In genomic region chr3R:4649880-4650493, dm6 we compare ENCODE assay signal across 1 fruit fly cellular context.
TF ChIP-seq lines count a peak whose summit lies in the region.

No protein-coding gene starts in this region.

TF ChIP-seq in whole organism, embryonic, 481 proteins besides CTCF, POLR2A, EP300 and RAD21 (continued from another document):
- TF ChIP-seq tll (GFP tag; optimal IDR thresholded peaks at IDR 0.05; lab: Kevin White, UChicago) (no peak), lola (GFP tag; optimal IDR thresholded peaks at IDR 0.05; lab: Kevin White, UChicago) (no peak), so (GFP tag; IDR thresholded peaks at IDR 0.05; lab: Robert Waterston, UW) (no peak), cas (GFP tag; IDR thresholded peaks at IDR 0.05; lab: Robert Waterston, UW) (no peak), B-H1 (GFP tag; IDR thresholded peaks at IDR 0.05; lab: Robert Waterston, UW) (no peak), Xrp1 (GFP tag; IDR thresholded peaks at IDR 0.05; lab: Robert Waterston, UW) (no peak), gsb (GFP tag; IDR thresholded peaks at IDR 0.05; lab: Robert Waterston, UW) (no peak), salm (tag; optimal IDR thresholded peaks at IDR 0.05; lab: Kevin White, UChicago) (no peak), wek (GFP tag; optimal IDR thresholded peaks at IDR 0.05; lab: Kevin White, UChicago) (no peak), CG4404 (GFP tag; IDR thresholded peaks at IDR 0.05; lab: Robert Waterston, UW) (no peak), sens (GFP tag; lab: Kevin White, UChicago) (no peak), onecut (GFP tag; IDR thresholded peaks at IDR 0.05; lab: Robert Waterston, UW) (no peak), CG3726 (GFP tag; IDR thresholded peaks at IDR 0.05; lab: Robert Waterston, UW) (0 out of 3 replicates have a peak, but pooled peaks have one; percentile 49), Side (GFP tag; optimal IDR thresholded peaks at IDR 0.05; lab: Kevin White, UChicago) (no peak), CG9797 (GFP tag; optimal IDR thresholded peaks at IDR 0.05; lab: Kevin White, UChicago) (no peak), gem (tag; optimal IDR thresholded peaks at IDR 0.05; lab: Kevin White, UChicago) (no peak), CG17829 (tag; optimal IDR thresholded peaks at IDR 0.05; lab: Kevin White, UChicago) (no peak), Stat92E (GFP tag; optimal IDR thresholded peaks at IDR 0.05; lab: Kevin White, UChicago) (no peak), psq (GFP tag; optimal IDR thresholded peaks at IDR 0.05; lab: Kevin White, UChicago) (peak; percentile 88), Dp (GFP tag; optimal IDR thresholded peaks at IDR 0.05; lab: Kevin White, UChicago) (no peak), ap (GFP tag; IDR thresholded peaks at IDR 0.05; lab: Robert Waterston, UW) (no peak), CG30403 (GFP tag; optimal IDR thresholded peaks at IDR 0.05; lab: Kevin White, UChicago) (no peak), YL-1 (GFP tag; optimal IDR thresholded peaks at IDR 0.05; lab: Kevin White, UChicago) (peak; percentile 4), Rfx (GFP tag; IDR thresholded peaks at IDR 0.05; lab: Robert Waterston, UW) (peak; percentile 16; the same call in 1 of the 2 replicates), gro (GFP tag; optimal IDR thresholded peaks at IDR 0.05; lab: Kevin White, UChicago) (no peak), Vsx1 (GFP tag; optimal IDR thresholded peaks at IDR 0.05; lab: Kevin White, UChicago) (no peak), inv (GFP tag; IDR thresholded peaks at IDR 0.05; lab: Robert Waterston, UW; ENCODE audit: partially characterized antibody) (no peak), zen2 (GFP tag; IDR thresholded peaks at IDR 0.05; lab: Robert Waterston, UW; ENCODE audit: partially characterized antibody) (no peak), CG12236 (GFP tag; optimal IDR thresholded peaks at IDR 0.05; lab: Kevin White, UChicago) (no peak), Med (GFP tag; lab: Kevin White, UChicago) (peak; percentile 18), Bdp1 (GFP tag; optimal IDR thresholded peaks at IDR 0.05; lab: Kevin White, UChicago) (no peak), stc (GFP tag; IDR thresholded peaks at IDR 0.05; lab: Robert Waterston, UW) (no peak), sna (GFP tag; IDR thresholded peaks at IDR 0.05; lab: Robert Waterston, UW; ENCODE audit: partially characterized antibody) (no peak), z (GFP tag; IDR thresholded peaks at IDR 0.05; lab: Robert Waterston, UW) (no peak), Trl (optimal IDR thresholded peaks at IDR 0.05; lab: Kevin White, UChicago) (no peak), Trl (GFP tag; optimal IDR thresholded peaks at IDR 0.05; lab: Kevin White, UChicago) (no peak), CG8478 (optimal IDR thresholded peaks at IDR 0.05; lab: Kevin White, UChicago) (peak; percentile 48), pum (GFP tag; optimal IDR thresholded peaks at IDR 0.05; lab: Kevin White, UChicago) (no peak), CG31224 (GFP tag; IDR thresholded peaks at IDR 0.05; lab: Robert Waterston, UW) (no peak), al (GFP tag; IDR thresholded peaks at IDR 0.05; lab: Robert Waterston, UW) (no peak), CG11398 (GFP tag; optimal IDR thresholded peaks at IDR 0.05; lab: Kevin White, UChicago) (no peak), CG8281 (tag; optimal IDR thresholded peaks at IDR 0.05; lab: Kevin White, UChicago) (no peak), CG9932 (GFP tag; IDR thresholded peaks at IDR 0.05; lab: Robert Waterston, UW) (no peak), CG15073 (GFP tag; optimal IDR thresholded peaks at IDR 0.05; lab: Kevin White, UChicago) (no peak), Blimp-1 (GFP tag; optimal IDR thresholded peaks at IDR 0.05; lab: Kevin White, UChicago) (no peak), Nf-YA (GFP tag; IDR thresholded peaks at IDR 0.05; lab: Robert Waterston, UW) (no peak), CG31365 (tag; optimal IDR thresholded peaks at IDR 0.05; lab: Kevin White, UChicago) (no peak), CG11093 (GFP tag; IDR thresholded peaks at IDR 0.05; lab: Robert Waterston, UW) (no peak), CG9817 (tag; optimal IDR thresholded peaks at IDR 0.05; lab: Kevin White, UChicago) (no peak), hth (optimal IDR thresholded peaks at IDR 0.05; lab: Kevin White, UChicago) (no peak), bowl (GFP tag; IDR thresholded peaks at IDR 0.05; lab: Robert Waterston, UW) (no peak), phol (tag; optimal IDR thresholded peaks at IDR 0.05; lab: Kevin White, UChicago) (no peak), lmd (GFP tag; IDR thresholded peaks at IDR 0.05; lab: Robert Waterston, UW) (no peak), jigr1 (GFP tag; IDR thresholded peaks at IDR 0.05; lab: Robert Waterston, UW) (no peak), CG4424 (GFP tag; optimal IDR thresholded peaks at IDR 0.05; lab: Kevin White, UChicago) (no peak), CG4730 (GFP tag; IDR thresholded peaks at IDR 0.05; lab: Robert Waterston, UW) (no peak), klu (GFP tag; IDR thresholded peaks at IDR 0.05; lab: Robert Waterston, UW) (no peak), twi (tag; optimal IDR thresholded peaks at IDR 0.05; lab: Kevin White, UChicago) (peak; percentile 36), CG12299 (tag; optimal IDR thresholded peaks at IDR 0.05; lab: Kevin White, UChicago) (no peak), chinmo (GFP tag; IDR thresholded peaks at IDR 0.05; lab: Robert Waterston, UW; ENCODE audit: partially characterized antibody) (0 out of 4 replicates have a peak, but pooled peaks have one; percentile 52), exex (tag; optimal IDR thresholded peaks at IDR 0.05; lab: Kevin White, UChicago) (no peak), Fer2 (tag; optimal IDR thresholded peaks at IDR 0.05; lab: Kevin White, UChicago) (no peak), ftz-f1 (GFP tag; optimal IDR thresholded peaks at IDR 0.05; lab: Kevin White, UChicago) (peak; percentile 76), CG6683 (GFP tag; optimal IDR thresholded peaks at IDR 0.05; lab: Kevin White, UChicago) (no peak), CG3065 (GFP tag; optimal IDR thresholded peaks at IDR 0.05; lab: Kevin White, UChicago) (no peak), CG11456 (GFP tag; IDR thresholded peaks at IDR 0.05; lab: Robert Waterston, UW) (no peak), ssp (GFP tag; IDR thresholded peaks at IDR 0.05; lab: Robert Waterston, UW) (no peak), CG15696 (tag; optimal IDR thresholded peaks at IDR 0.05; lab: Kevin White, UChicago) (no peak), Myb (GFP tag; optimal IDR thresholded peaks at IDR 0.05; lab: Kevin White, UChicago) (no peak), danr (GFP tag; IDR thresholded peaks at IDR 0.05; lab: Robert Waterston, UW) (no peak), CG11696 (GFP tag; IDR thresholded peaks at IDR 0.05; lab: Robert Waterston, UW) (no peak), Sox100B (GFP tag; optimal IDR thresholded peaks at IDR 0.05; lab: Kevin White, UChicago) (no peak), NFAT (GFP tag; IDR thresholded peaks at IDR 0.05; lab: Robert Waterston, UW) (no peak), rib (GFP tag; IDR thresholded peaks at IDR 0.05; lab: Robert Waterston, UW) (0 out of 2 replicates have a peak, but pooled peaks have one; percentile 30), CG13775 (GFP tag; optimal IDR thresholded peaks at IDR 0.05; lab: Kevin White, UChicago) (no peak), mam (GFP tag; optimal IDR thresholded peaks at IDR 0.05; lab: Kevin White, UChicago) (no peak), GATAe (GFP tag; conservative IDR thresholded peaks at IDR 0.05; lab: Robert Waterston, UW) (no peak), CG6854 (GFP tag; optimal IDR thresholded peaks at IDR 0.05; lab: Kevin White, UChicago) (no peak), Sin3A (optimal IDR thresholded peaks at IDR 0.05; lab: Kevin White, UChicago) (no peak), HLH4C (GFP tag; IDR thresholded peaks at IDR 0.05; lab: Robert Waterston, UW; ENCODE audit: partially characterized antibody) (no peak), Mes4 (GFP tag; optimal IDR thresholded peaks at IDR 0.05; lab: Kevin White, UChicago) (no peak), mirr (GFP tag; optimal IDR thresholded peaks at IDR 0.05; lab: Kevin White, UChicago) (peak; percentile 2), CG5180 (GFP tag; optimal IDR thresholded peaks at IDR 0.05; lab: Kevin White, UChicago) (no peak), eyg (GFP tag; optimal IDR thresholded peaks at IDR 0.05; lab: Kevin White, UChicago) (no peak), luna (GFP tag; optimal IDR thresholded peaks at IDR 0.05; lab: Kevin White, UChicago) (no peak), CG15479 (GFP tag; optimal IDR thresholded peaks at IDR 0.05; lab: Kevin White, UChicago) (peak; percentile 36), dm (GFP tag; optimal IDR thresholded peaks at IDR 0.05; lab: Kevin White, UChicago) (no peak), Pdp1 (GFP tag; optimal IDR thresholded peaks at IDR 0.05; lab: Kevin White, UChicago) (peak in 1 of 2 experiments; percentile 75), CG1832 (GFP tag; optimal IDR thresholded peaks at IDR 0.05; lab: Kevin White, UChicago) (peak; percentile 43), Awh (GFP tag; IDR thresholded peaks at IDR 0.05; lab: Robert Waterston, UW) (no peak), da (GFP tag; optimal IDR thresholded peaks at IDR 0.05; lab: Kevin White, UChicago) (no peak), ATbp (GFP tag; optimal IDR thresholded peaks at IDR 0.05; lab: Kevin White, UChicago) (no peak), CG12769 (tag; optimal IDR thresholded peaks at IDR 0.05; lab: Kevin White, UChicago) (peak; percentile 5), emc (GFP tag; optimal IDR thresholded peaks at IDR 0.05; lab: Kevin White, UChicago) (no peak), Dip2 (GFP tag; IDR thresholded peaks at IDR 0.05; lab: Robert Waterston, UW) (no peak), Hr51 (GFP tag; optimal IDR thresholded peaks at IDR 0.05; lab: Kevin White, UChicago) (no peak), pfk (GFP tag; optimal IDR thresholded peaks at IDR 0.05; lab: Kevin White, UChicago) (no peak), sd (tag; optimal IDR thresholded peaks at IDR 0.05; lab: Kevin White, UChicago) (peak; percentile 4), sr (GFP tag; IDR thresholded peaks at IDR 0.05; lab: Robert Waterston, UW) (peak; percentile 85), crc (GFP tag; optimal IDR thresholded peaks at IDR 0.05; lab: Kevin White, UChicago) (no peak), fd96Cb (tag; optimal IDR thresholded peaks at IDR 0.05; lab: Kevin White, UChicago) (no peak), grn (GFP tag; optimal IDR thresholded peaks at IDR 0.05; lab: Kevin White, UChicago) (no peak), ems (GFP tag; optimal IDR thresholded peaks at IDR 0.05; lab: Kevin White, UChicago) (no peak), CG1233 (GFP tag; optimal IDR thresholded peaks at IDR 0.05; lab: Kevin White, UChicago) (no peak), caup (GFP tag; optimal IDR thresholded peaks at IDR 0.05; lab: Kevin White, UChicago; ENCODE audit: severe bottlenecking) (no peak), bcd (GFP tag; optimal IDR thresholded peaks at IDR 0.05; lab: Kevin White, UChicago) (no peak), CG11085 (GFP tag; IDR thresholded peaks at IDR 0.05; lab: Robert Waterston, UW) (no peak), org-1 (GFP tag; optimal IDR thresholded peaks at IDR 0.05; lab: Kevin White, UChicago) (no peak), Deaf1 (tag; optimal IDR thresholded peaks at IDR 0.05; lab: Kevin White, UChicago) (peak; percentile 64), peb (GFP tag; IDR thresholded peaks at IDR 0.05; lab: Robert Waterston, UW) (no peak), Eip74EF (GFP tag; optimal IDR thresholded peaks at IDR 0.05; lab: Kevin White, UChicago) (no peak), CG15269 (tag; optimal IDR thresholded peaks at IDR 0.05; lab: Kevin White, UChicago) (no peak), p53 (GFP tag; optimal IDR thresholded peaks at IDR 0.05; lab: Kevin White, UChicago) (no peak), CG1529 (GFP tag; optimal IDR thresholded peaks at IDR 0.05; lab: Kevin White, UChicago) (no peak), CG14860 (GFP tag; IDR thresholded peaks at IDR 0.05; lab: Robert Waterston, UW; ENCODE audit: partially characterized antibody) (no peak), Atf3 (GFP tag; optimal IDR thresholded peaks at IDR 0.05; lab: Kevin White, UChicago) (no peak), slbo (GFP tag; IDR thresholded peaks at IDR 0.05; lab: Robert Waterston, UW) (no peak), CG10959 (GFP tag; IDR thresholded peaks at IDR 0.05; lab: Robert Waterston, UW) (no peak), CG7786 (GFP tag; optimal IDR thresholded peaks at IDR 0.05; lab: Kevin White, UChicago) (no peak), cato (GFP tag; optimal IDR thresholded peaks at IDR 0.05; lab: Kevin White, UChicago; ENCODE audit: borderline replicate concordance) (no peak)
TF ChIP-seq in whole organism, embryonic: peak in this region for 20.
